Worm (Caenorhabditis elegans): ENCODE results near the gene nhr-171.

DNA sequence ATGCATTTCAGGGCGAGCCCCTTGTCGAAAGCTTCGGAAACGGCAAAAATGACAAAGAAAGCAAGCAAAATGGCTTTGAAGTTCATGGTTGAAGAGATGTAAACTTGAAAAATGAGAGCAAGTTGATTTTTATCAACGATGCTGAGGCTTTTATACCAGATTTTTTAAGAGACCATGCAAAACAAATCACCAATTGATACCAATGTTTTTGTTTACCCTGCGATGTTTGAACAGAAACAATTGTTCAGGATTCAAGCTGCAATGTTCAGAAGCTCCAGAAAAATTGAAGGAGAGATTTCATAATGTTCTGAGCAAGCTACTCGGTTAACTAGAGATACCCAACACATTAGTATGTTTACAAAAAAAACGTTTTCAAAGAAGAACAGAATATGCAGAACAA lies 10.7 kb downstream of the nhr-171 start, which contains the start of gene C54F6.15:
- no peak for TF ChIP-seq unc-39 (tag; optimal IDR thresholded peaks at IDR 0.05)
- TF ChIP-seq ama-1 (optimal IDR thresholded peaks at IDR 0.05): no peak
- TF ChIP-seq nhr-11 (tag; optimal IDR thresholded peaks at IDR 0.05): no peak
